Worm (Caenorhabditis elegans): ENCODE measurements around the gene F15B10.3.

DNA sequence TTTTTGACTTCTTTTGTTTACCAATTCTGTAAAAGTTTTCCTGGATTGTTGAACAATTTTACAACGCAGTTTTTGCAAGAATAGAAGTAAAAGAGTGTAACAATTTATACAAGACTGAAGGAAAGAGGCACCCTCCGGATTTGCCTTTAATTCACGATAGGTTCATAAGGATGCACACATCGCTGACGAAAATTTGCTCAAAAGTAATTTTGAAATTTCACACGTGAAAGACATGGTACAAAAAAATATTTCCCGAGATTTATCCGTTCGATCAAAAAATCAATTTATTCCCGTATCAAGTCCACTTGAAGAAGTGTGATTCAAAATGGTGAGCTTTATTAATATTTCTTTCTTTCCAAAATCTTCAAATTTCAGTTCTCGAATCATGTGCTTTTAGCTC, 24.6 kb upstream of the F15B10.3 start, which contains the start of gene C43G2.3:
- TF ChIP-seq him-1 (tag; optimal IDR thresholded peaks at IDR 0.05), result no peak
- TF ChIP-seq W03F9.2 (tag; optimal IDR thresholded peaks at IDR 0.05), result no peak
- TF ChIP-seq dao-5 (tag; optimal IDR thresholded peaks at IDR 0.05), result no peak
